Worm (Caenorhabditis elegans) whole organism, L1 larva: ENCODE measurements around the gene irg-7.

Experiments
- alr-1 ChIP-seq: fragments of 200-800 bp; sonication (Bioruptor generic); optimal IDR thresholded peaks from 2 replicates; lab custom pipeline; 2018; ENCODE audit warnings: borderline replicate concordance, mild to moderate bottlenecking, missing genetic modification characterization, missing compliant biosample characterization
- ceh-63 ChIP-seq: fragments of 200-800 bp; sonication (Bioruptor generic); optimal IDR thresholded peaks from 2 replicates; lab custom pipeline; 2018; ENCODE audit warnings: mild to moderate bottlenecking, missing genetic modification characterization, missing compliant biosample characterization
- ceh-8 ChIP-seq: fragments of 200-800 bp; sonication (Bioruptor generic); optimal IDR thresholded peaks from 2 replicates; lab custom pipeline; 2018; ENCODE audit warnings: mild to moderate bottlenecking, missing genetic modification characterization, moderate library complexity, missing compliant biosample characterization
- ceh-82 ChIP-seq, 3 experiments: fragments of 150-350 bp in 1 of 3; sonication (generic microtip) in 2 of 3; optimal IDR thresholded peaks; 2 replicates each; lab custom pipeline; 2014 to 2017; ENCODE audit warnings: missing biosample characterization in 3 of 3, missing genetic modification characterization in 3 of 3
- ceh-88 ChIP-seq: fragments of 200-800 bp; sonication (Bioruptor generic); IDR thresholded peaks from 2 replicates; pipeline ENCODE4 v1.3.6; 2022; ENCODE audit warnings: missing genetic modification characterization, missing compliant biosample characterization
- dpl-1 ChIP-seq, 3 experiments: fragments of 150-350 bp in 2 of 3; sonication (generic microtip) in 1 of 3; optimal IDR thresholded peaks; 2 replicates each; lab custom pipeline; 2014 to 2017; ENCODE audit warnings: missing biosample characterization in 3 of 3, missing genetic modification characterization in 3 of 3, missing genetic modification reagents in 3 of 3
- efl-1 ChIP-seq, 4 experiments: fragments of 150-350 bp; optimal IDR thresholded peaks in 3 of 4; peaks in 1 of 4; 1 replicate in 1 of 4; 2 replicates in 3 of 4; lab custom pipeline; 2014; ENCODE audit warnings: missing biosample characterization in 2 of 4, missing genetic modification characterization in 2 of 4, missing genetic modification reagents in 2 of 4
- egl-13 ChIP-seq: sonication (generic microtip); optimal IDR thresholded peaks from 2 replicates; lab custom pipeline; 2016; ENCODE audit warnings: missing genotype, missing genetic modification reagents, missing genetic modification characterization, missing compliant biosample characterization
- elt-2 ChIP-seq: sonication (generic microtip); optimal IDR thresholded peaks from 2 replicates; lab custom pipeline; 2016; ENCODE audit warnings: missing genetic modification characterization, mild to moderate bottlenecking, inconsistent platforms, missing compliant biosample characterization, missing genetic modification reagents
- fkh-8 ChIP-seq: sonication (generic microtip); optimal IDR thresholded peaks from 2 replicates; lab custom pipeline; 2016; ENCODE audit warnings: mild to moderate bottlenecking, missing genetic modification characterization, missing compliant biosample characterization
- grh-1 ChIP-seq: fragments of 200-800 bp; sonication (Bioruptor generic); IDR thresholded peaks from 2 replicates; pipeline ENCODE4 v1.3.6; 2022; ENCODE audit warnings: missing genetic modification reagents, missing genetic modification characterization, missing compliant biosample characterization
- hlh-4 ChIP-seq: sonication (generic microtip); optimal IDR thresholded peaks from 2 replicates; lab custom pipeline; 2016; ENCODE audit warnings: mild to moderate bottlenecking, missing genetic modification characterization, missing compliant biosample characterization
- jun-1 ChIP-seq: fragments of 150-350 bp; optimal IDR thresholded peaks from 2 replicates; lab custom pipeline; 2014; ENCODE audit warnings: missing biosample characterization, missing genetic modification reagents, missing genetic modification characterization
- lin-13 ChIP-seq: fragments of 150-350 bp; optimal IDR thresholded peaks from 2 replicates; lab custom pipeline; 2014; ENCODE audit warnings: missing biosample characterization, missing genetic modification reagents, missing genetic modification characterization
- lin-14 ChIP-seq: fragments of 200-800 bp; sonication (Bioruptor generic); optimal IDR thresholded peaks from 2 replicates; lab custom pipeline; 2018; ENCODE audit warnings: mild to moderate bottlenecking, missing genetic modification characterization, moderate library complexity, missing compliant biosample characterization
- mef-2 ChIP-seq: fragments of 150-350 bp; optimal IDR thresholded peaks from 2 replicates; lab custom pipeline; 2014; ENCODE audit warnings: missing biosample characterization, missing genetic modification characterization
- mep-1 ChIP-seq: fragments of 150-350 bp; optimal IDR thresholded peaks from 2 replicates; lab custom pipeline; 2014; ENCODE audit warnings: missing biosample characterization, missing genetic modification characterization
- nhr-11 ChIP-seq: fragments of 150-350 bp; optimal IDR thresholded peaks from 2 replicates; lab custom pipeline; 2014; ENCODE audit warnings: missing biosample characterization, missing genetic modification characterization
- nhr-71 ChIP-seq: sonication (generic microtip); optimal IDR thresholded peaks from 2 replicates; lab custom pipeline; 2016; ENCODE audit warnings: mild to moderate bottlenecking, missing genetic modification characterization, moderate library complexity, missing compliant biosample characterization
- nhr-76 ChIP-seq: sonication (generic microtip); optimal IDR thresholded peaks from 2 replicates; lab custom pipeline; 2017; ENCODE audit warnings: missing biosample characterization, missing genetic modification characterization
- nhr-77 ChIP-seq: fragments of 150-350 bp; optimal IDR thresholded peaks from 2 replicates; lab custom pipeline; 2014; ENCODE audit warnings: missing biosample characterization, missing genetic modification characterization
- nhr-85 ChIP-seq: sonication (generic microtip); peaks from one replicate; lab custom pipeline; 2016; ENCODE audit warnings: missing genetic modification characterization, inconsistent platforms, missing compliant biosample characterization
- nhr-90 ChIP-seq: sonication (generic microtip); optimal IDR thresholded peaks from 2 replicates; lab custom pipeline; 2016; ENCODE audit warnings: mild to moderate bottlenecking, missing genetic modification characterization, missing compliant biosample characterization; ENCODE audit not compliant: poor library complexity
- pax-3 ChIP-seq: fragments of 200-800 bp; sonication (Bioruptor generic); optimal IDR thresholded peaks from 2 replicates; lab custom pipeline; 2018; ENCODE audit warnings: mild to moderate bottlenecking, missing genetic modification characterization, moderate library complexity, missing compliant biosample characterization
- pqm-1 ChIP-seq: sonication (generic microtip); optimal IDR thresholded peaks from 3 replicates; lab custom pipeline; 2017; ENCODE audit warnings: missing biosample characterization, missing genetic modification characterization
- snu-23 ChIP-seq: sonication (generic microtip); optimal IDR thresholded peaks from 2 replicates; lab custom pipeline; 2016; ENCODE audit warnings: missing genetic modification characterization, missing compliant biosample characterization
- sup-37 ChIP-seq: fragments of 200-800 bp; sonication (Bioruptor generic); optimal IDR thresholded peaks from 2 replicates; lab custom pipeline; 2018; ENCODE audit warnings: mild to moderate bottlenecking, missing genetic modification characterization, missing compliant biosample characterization
- tbx-2 ChIP-seq: sonication (generic microtip); optimal IDR thresholded peaks from 2 replicates; lab custom pipeline; 2016; ENCODE audit warnings: missing genetic modification characterization, missing compliant biosample characterization
- unc-30 ChIP-seq: sonication (generic microtip); optimal IDR thresholded peaks from 2 replicates; lab custom pipeline; 2017; ENCODE audit warnings: missing biosample characterization, missing genetic modification characterization
- unc-62 ChIP-seq: fragments of 150-350 bp; optimal IDR thresholded peaks from 2 replicates; lab custom pipeline; 2014; ENCODE audit warnings: missing biosample characterization, missing genetic modification reagents, missing genetic modification characterization
- zag-1 ChIP-seq: fragments of 150-350 bp; optimal IDR thresholded peaks from 2 replicates; lab custom pipeline; 2014; ENCODE audit warnings: missing biosample characterization, missing genetic modification characterization
- zip-4 ChIP-seq: fragments of 200-800 bp; sonication (Bioruptor generic); optimal IDR thresholded peaks from 2 replicates; lab custom pipeline; 2018; ENCODE audit warnings: mild to moderate bottlenecking, missing genetic modification characterization, moderate library complexity, missing compliant biosample characterization

irg-7 gene

DNA sequence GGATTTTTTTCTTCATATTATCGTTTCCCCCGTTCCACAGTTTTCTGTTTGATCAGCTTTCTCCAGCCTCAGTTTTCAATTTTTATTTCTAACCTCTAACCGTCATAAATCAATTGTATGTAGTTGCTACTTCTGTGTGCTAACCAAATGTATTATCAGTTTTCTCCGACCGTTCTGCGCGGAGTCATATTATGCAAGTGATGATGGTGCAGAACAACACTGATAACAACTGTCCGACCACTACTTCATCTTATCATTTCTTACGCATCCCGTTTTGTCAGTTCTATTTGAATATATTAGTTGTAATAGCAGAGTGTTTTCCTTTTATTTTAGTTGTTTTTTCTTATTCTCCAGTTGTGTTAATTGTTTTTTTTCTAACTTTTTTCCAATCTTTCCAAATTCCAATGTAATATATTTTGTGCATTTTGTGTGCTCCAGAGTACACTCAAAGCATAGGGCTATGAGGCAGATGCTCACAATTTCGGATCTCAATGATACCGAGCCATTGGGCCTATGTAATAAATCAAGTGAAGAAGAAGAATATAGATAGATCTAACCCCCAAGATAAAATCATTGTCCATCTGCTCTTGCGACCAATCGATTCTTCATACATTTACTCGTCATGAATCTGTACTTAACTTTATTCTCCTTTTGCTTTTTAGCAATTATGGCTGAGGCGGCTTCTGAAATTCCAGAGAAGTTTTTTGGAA, 13.5 kb upstream of the irg-7 start, which contains the start of gene lbp-3 (continued):
- peak; percentile 7 for TF ChIP-seq nhr-90 (tag; lab: Kevin White, UChicago)
- TF ChIP-seq pqm-1 (tag; lab: Kevin White, UChicago) = peak; percentile 99
- TF ChIP-seq elt-2 (tag; lab: Kevin White, UChicago) = peak; percentile 98
- no peak for TF ChIP-seq unc-62 (GFP tag; lab: Kevin White, UChicago)
- peak; percentile 1 for TF ChIP-seq jun-1 (tag; lab: Kevin White, UChicago)
- TF ChIP-seq snu-23 = no peak

- TF ChIP-seq lin-13 (GFP tag; lab: Kevin White, UChicago) (no peak), zag-1 (tag; lab: Kevin White, UChicago) (no peak), ceh-88 (GFP tag; lab: Robert Waterston, UW) (no peak), dpl-1 (GFP tag; optimal IDR thresholded peaks at IDR 0.05; lab: Kevin White, UChicago) (no peak), pax-3 (tag; lab: Kevin White, UChicago) (no peak), lin-14 (GFP tag; lab: Kevin White, UChicago) (peak; percentile 16), hlh-4 (tag; lab: Kevin White, UChicago) (no peak), nhr-77 (tag; lab: Kevin White, UChicago) (no peak), unc-30 (tag; lab: Kevin White, UChicago) (no peak), nhr-76 (tag; lab: Kevin White, UChicago) (no peak), zip-4 (GFP tag; lab: Kevin White, UChicago) (no peak), tbx-2 (tag; lab: Kevin White, UChicago) (no peak), alr-1 (no peak), fkh-8 (tag; lab: Kevin White, UChicago) (peak; percentile 28), pqm-1 (tag; lab: Kevin White, UChicago) (no peak), ceh-82 (tag; optimal IDR thresholded peaks at IDR 0.05; lab: Kevin White, UChicago) (no peak)
Observed at ce11 chrX:3252500-3252899, 9.1 kb upstream of the irg-7 start, which contains the start of gene tba-9. tba-9 (plus strand) TSS chrX:3252800.

- TF ChIP-seq ceh-63 (no peak), jun-1 (tag; lab: Kevin White, UChicago) (no peak), lin-14 (GFP tag; lab: Kevin White, UChicago) (peak; percentile 17), mef-2 (tag; lab: Kevin White, UChicago) (no peak), nhr-71 (tag; lab: Kevin White, UChicago) (peak; percentile 42), nhr-85 (tag; lab: Kevin White, UChicago) (peak; percentile 55), snu-23 (no peak), ceh-8 (GFP tag; lab: Kevin White, UChicago) (no peak)
Observed at ce11 chrX:3250481-3251091, 7.2 kb upstream of the irg-7 start, which contains the start of gene pqn-37. pqn-37 (minus strand) TSS chrX:3250531.

DNA sequence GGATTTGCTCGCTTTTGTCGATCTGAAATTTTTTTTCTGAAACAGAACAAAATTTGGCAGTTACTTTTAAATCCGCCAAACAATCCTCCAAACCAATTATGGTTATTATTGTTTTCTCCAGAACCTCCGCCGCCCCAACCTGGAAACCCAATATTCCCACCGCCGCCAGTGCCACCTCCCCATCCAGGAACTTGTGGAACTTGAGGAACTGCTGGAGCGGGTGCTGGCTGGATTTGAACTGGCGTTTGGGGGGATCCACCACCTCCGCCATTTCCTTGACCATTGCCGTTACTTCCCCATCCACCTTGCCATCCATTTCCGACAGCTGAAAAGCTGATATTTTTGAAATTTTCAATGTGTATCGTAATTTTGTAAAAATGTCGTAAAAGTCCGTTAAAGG, 4.3 kb upstream of the irg-7 start:
- TF ChIP-seq grh-1 (GFP tag; lab: Robert Waterston, UW) (no peak), sup-37 (no peak), nhr-11 (tag; lab: Kevin White, UChicago) (no peak), zag-1 (tag; lab: Kevin White, UChicago) (no peak), nhr-76 (tag; lab: Kevin White, UChicago) (no peak), nhr-85 (tag; lab: Kevin White, UChicago) (no peak), egl-13 (tag; lab: Kevin White, UChicago) (no peak), pax-3 (tag; lab: Kevin White, UChicago) (no peak), mep-1 (tag; lab: Kevin White, UChicago) (no peak), efl-1 (optimal IDR thresholded peaks at IDR 0.05; lab: Kevin White, UChicago) (no peak), efl-1 (GFP tag; optimal IDR thresholded peaks at IDR 0.05 in 1 of 2; lab: Kevin White, UChicago) (no peak), zip-4 (GFP tag; lab: Kevin White, UChicago) (no peak), ceh-82 (tag; optimal IDR thresholded peaks at IDR 0.05; lab: Kevin White, UChicago) (no peak), hlh-4 (tag; lab: Kevin White, UChicago) (no peak), nhr-77 (tag; lab: Kevin White, UChicago) (no peak)
